Worm (Caenorhabditis elegans) whole organism, early embryonic: Measurements from ENCODE around the gene nas-16.
A peak's percentile ranks its signal among the peaks of the same experiment; 100 is the strongest.

Source experiments
- B0310.2 ChIP-seq: sonication (generic microtip); optimal IDR thresholded peaks from 2 replicates; lab custom pipeline; 2016; ENCODE audit warnings: mild to moderate bottlenecking, missing genetic modification characterization, missing compliant biosample characterization
- F13C5.2 ChIP-seq: sonication (generic microtip); optimal IDR thresholded peaks from 2 replicates; lab custom pipeline; 2017; ENCODE audit warnings: mild to moderate bottlenecking, missing genetic modification characterization, inconsistent platforms, missing compliant biosample characterization
- aly-1 ChIP-seq: sonication (generic microtip); optimal IDR thresholded peaks from 2 replicates; lab custom pipeline; 2016; ENCODE audit warnings: missing genetic modification characterization, missing compliant biosample characterization
- ama-1 ChIP-seq: fragments of 150-350 bp; optimal IDR thresholded peaks from 2 replicates; lab custom pipeline; 2014
- ceh-13 ChIP-seq: fragments of 200-800 bp; sonication (Bioruptor generic); optimal IDR thresholded peaks from 2 replicates; lab custom pipeline; 2018; ENCODE audit warnings: mild to moderate bottlenecking, missing genetic modification characterization, missing compliant biosample characterization
- ceh-36 ChIP-seq: sonication (generic microtip); optimal IDR thresholded peaks from 2 replicates; lab custom pipeline; 2016; ENCODE audit warnings: missing genetic modification characterization, inconsistent platforms, missing compliant biosample characterization
- ets-7 ChIP-seq: sonication (generic microtip); optimal IDR thresholded peaks from 2 replicates; lab custom pipeline; 2016; ENCODE audit warnings: missing genotype, missing genetic modification characterization, missing compliant biosample characterization
- flt-1 ChIP-seq: fragments of 200-800 bp; sonication (Bioruptor generic); IDR thresholded peaks from 2 replicates; pipeline ENCODE4 v1.3.6; 2022; ENCODE audit warnings: missing genetic modification characterization, missing compliant biosample characterization
- hmbx-1 ChIP-seq: sonication (generic microtip); optimal IDR thresholded peaks from 2 replicates; lab custom pipeline; 2016; ENCODE audit warnings: mild to moderate bottlenecking, missing genetic modification characterization, missing compliant biosample characterization
- hmg-4 ChIP-seq: fragments of 200-800 bp; sonication (Bioruptor generic); optimal IDR thresholded peaks from 2 replicates; lab custom pipeline; 2018; ENCODE audit warnings: mild to moderate bottlenecking, missing genetic modification characterization, missing compliant biosample characterization
- hnd-1 ChIP-seq: sonication (generic microtip); optimal IDR thresholded peaks from 2 replicates; lab custom pipeline; 2016; ENCODE audit warnings: missing genetic modification characterization, missing compliant biosample characterization
- pes-1 ChIP-seq: fragments of 200-800 bp; sonication (Bioruptor generic); IDR thresholded peaks from 2 replicates; pipeline ENCODE4 v1.3.6; 2022; ENCODE audit warnings: missing genetic modification reagents, missing genetic modification characterization, missing compliant biosample characterization
- scrt-1 ChIP-seq: fragments of 200-800 bp; sonication (Bioruptor generic); IDR thresholded peaks from 2 replicates; pipeline ENCODE4 v1.3.6; 2022; ENCODE audit warnings: missing genetic modification characterization, missing compliant biosample characterization
- sea-1 ChIP-seq: fragments of 200-800 bp; sonication (Bioruptor generic); conservative IDR thresholded peaks from 2 replicates; pipeline ENCODE4 v1.3.6; 2022; ENCODE audit warnings: missing genetic modification characterization, missing compliant biosample characterization
- tbx-11 ChIP-seq: fragments of 200-800 bp; sonication (Bioruptor generic); IDR thresholded peaks from 2 replicates; pipeline ENCODE4 v1.3.6; 2022; ENCODE audit warnings: missing genetic modification characterization, missing compliant biosample characterization
- tbx-37 ChIP-seq: fragments of 200-800 bp; sonication (Bioruptor generic); conservative IDR thresholded peaks from 2 replicates; pipeline ENCODE4 v1.3.6; 2022; ENCODE audit warnings: missing genetic modification reagents, missing genetic modification characterization, missing compliant biosample characterization
- tra-4 ChIP-seq: sonication (generic microtip); optimal IDR thresholded peaks from 2 replicates; lab custom pipeline; 2017; ENCODE audit warnings: missing genetic modification characterization, missing compliant biosample characterization

The nas-16 gene

ce11 chrV:11372284-11372878 lies 19.7 kb upstream of the nas-16 start:
- TF ChIP-seq ceh-36 (tag; lab: Kevin White, UChicago) = no peak

ce11 chrV:11373918-11374317 lies 18.2 kb upstream of the nas-16 start:
- TF ChIP-seq ets-7 (tag; lab: Kevin White, UChicago) (no peak), F13C5.2 (tag; lab: Kevin White, UChicago) (no peak), tbx-11 (no peak), aly-1 (tag; lab: Kevin White, UChicago) (no peak), B0310.2 (tag; lab: Kevin White, UChicago) (no peak), tbx-37 (GFP tag; lab: Robert Waterston, UW) (no peak), ceh-13 (GFP tag; lab: Kevin White, UChicago) (no peak), hmg-4 (GFP tag; lab: Kevin White, UChicago) (no peak), ceh-36 (tag; lab: Kevin White, UChicago) (no peak), scrt-1 (GFP tag; lab: Robert Waterston, UW) (no peak), hmbx-1 (no peak), flt-1 (no peak), hnd-1 (tag; lab: Kevin White, UChicago) (no peak), pes-1 (no peak), ama-1 (lab: Kevin White, UChicago) (no peak), tra-4 (no peak)

ce11 chrV:11375150-11375792 lies 16.8 kb upstream of the nas-16 start, which contains the start of gene cnb-1:
Gene cnb-1 (plus strand): TSS chrV:11375742.
- no peak for TF ChIP-seq ets-7 (tag; lab: Kevin White, UChicago)
- TF ChIP-seq tbx-37 (GFP tag; lab: Robert Waterston, UW) = no peak
- TF ChIP-seq B0310.2 (tag; lab: Kevin White, UChicago) = no peak
- no peak for TF ChIP-seq tbx-11
- TF ChIP-seq F13C5.2 (tag; lab: Kevin White, UChicago) = peak; percentile 13

- TF ChIP-seq hmg-4 (GFP tag; lab: Kevin White, UChicago) = no peak
- no peak for TF ChIP-seq B0310.2 (tag; lab: Kevin White, UChicago)
- no peak for TF ChIP-seq pes-1
- TF ChIP-seq F13C5.2 (tag; lab: Kevin White, UChicago) = no peak
- TF ChIP-seq ceh-13 (GFP tag; lab: Kevin White, UChicago) = no peak
- no peak for TF ChIP-seq ets-7 (tag; lab: Kevin White, UChicago)
- TF ChIP-seq tbx-37 (GFP tag; lab: Robert Waterston, UW) = no peak
- no peak for TF ChIP-seq hnd-1 (tag; lab: Kevin White, UChicago)
- TF ChIP-seq scrt-1 (GFP tag; lab: Robert Waterston, UW) = no peak
- no peak for TF ChIP-seq ceh-36 (tag; lab: Kevin White, UChicago)
- no peak for TF ChIP-seq flt-1
- no peak for TF ChIP-seq aly-1 (tag; lab: Kevin White, UChicago)
- no peak for TF ChIP-seq ama-1 (lab: Kevin White, UChicago)
- no peak for TF ChIP-seq tbx-11
- no peak for TF ChIP-seq tra-4
- TF ChIP-seq sea-1 = no peak
- no peak for TF ChIP-seq hmbx-1
These were observed 12.8 kb upstream of the nas-16 start for ce11 chrV:11379341-11379740.

ce11 chrV:11380571-11380970 lies 11.5 kb upstream of the nas-16 start:
- TF ChIP-seq pes-1 = no peak
- no peak for TF ChIP-seq aly-1 (tag; lab: Kevin White, UChicago)
- no peak for TF ChIP-seq B0310.2 (tag; lab: Kevin White, UChicago)
- TF ChIP-seq hmbx-1 = no peak
- TF ChIP-seq hnd-1 (tag; lab: Kevin White, UChicago) = no peak
- TF ChIP-seq tbx-37 (GFP tag; lab: Robert Waterston, UW) = no peak
- no peak for TF ChIP-seq scrt-1 (GFP tag; lab: Robert Waterston, UW)
- no peak for TF ChIP-seq ceh-13 (GFP tag; lab: Kevin White, UChicago)
- TF ChIP-seq tra-4 = no peak
- TF ChIP-seq ceh-36 (tag; lab: Kevin White, UChicago) = no peak
- TF ChIP-seq tbx-11 = no peak
- no peak for TF ChIP-seq sea-1
- TF ChIP-seq flt-1 = no peak
- TF ChIP-seq ama-1 (lab: Kevin White, UChicago) = no peak
- TF ChIP-seq ets-7 (tag; lab: Kevin White, UChicago) = no peak
- no peak for TF ChIP-seq hmg-4 (GFP tag; lab: Kevin White, UChicago)

ce11 chrV:11383032-11383431 lies 9.1 kb upstream of the nas-16 start, which contains the start of gene F55C10.5:
Gene F55C10.5 (plus strand): TSS chrV:11383105.
- TF ChIP-seq hmg-4 (GFP tag; lab: Kevin White, UChicago) (no peak), ets-7 (tag; lab: Kevin White, UChicago) (no peak), pes-1 (no peak), aly-1 (tag; lab: Kevin White, UChicago) (no peak), sea-1 (no peak), tra-4 (no peak), hnd-1 (tag; lab: Kevin White, UChicago) (no peak), ama-1 (lab: Kevin White, UChicago) (no peak), hmbx-1 (no peak), tbx-37 (GFP tag; lab: Robert Waterston, UW) (no peak), ceh-13 (GFP tag; lab: Kevin White, UChicago) (no peak), scrt-1 (GFP tag; lab: Robert Waterston, UW) (no peak), B0310.2 (tag; lab: Kevin White, UChicago) (no peak), ceh-36 (tag; lab: Kevin White, UChicago) (no peak)

ce11 chrV:11385060-11385459 lies 7.1 kb upstream of the nas-16 start, which contains the start of gene col-154:
Gene col-154 (plus strand): TSS chrV:11385360.
- TF ChIP-seq tra-4 (no peak), pes-1 (no peak), ets-7 (tag; lab: Kevin White, UChicago) (no peak), tbx-37 (GFP tag; lab: Robert Waterston, UW) (no peak), B0310.2 (tag; lab: Kevin White, UChicago) (no peak), ama-1 (lab: Kevin White, UChicago) (no peak), ceh-13 (GFP tag; lab: Kevin White, UChicago) (no peak), ceh-36 (tag; lab: Kevin White, UChicago) (no peak), sea-1 (no peak), tbx-11 (no peak), hmbx-1 (no peak), aly-1 (tag; lab: Kevin White, UChicago) (no peak), hnd-1 (tag; lab: Kevin White, UChicago) (no peak), flt-1 (no peak)
